Worm (Caenorhabditis elegans): ENCODE results near the gene clp-4.

ce11 chrIII:1769993-1770392, 48.1 kb downstream of the clp-4 start, which contains the start of gene tbx-43:
- TF ChIP-seq aly-2 (tag; optimal IDR thresholded peaks at IDR 0.05), result no peak
- no peak for TF ChIP-seq ztf-11 (tag; optimal IDR thresholded peaks at IDR 0.05)
- TF ChIP-seq unc-62 (GFP tag; optimal IDR thresholded peaks at IDR 0.05), result no peak
- TF ChIP-seq fos-1 (tag; optimal IDR thresholded peaks at IDR 0.05), result no peak
- no peak for TF ChIP-seq blmp-1 (tag; optimal IDR thresholded peaks at IDR 0.05; ENCODE audit: insufficient read depth)
- no peak for TF ChIP-seq nhr-11 (tag; optimal IDR thresholded peaks at IDR 0.05)
- no peak for TF ChIP-seq lin-39 (tag; optimal IDR thresholded peaks at IDR 0.05)
- no peak for TF ChIP-seq nhr-21 (tag; optimal IDR thresholded peaks at IDR 0.05)
- TF ChIP-seq snpc-4 (tag; optimal IDR thresholded peaks at IDR 0.05), result no peak
- no peak for TF ChIP-seq ZK546.5 (tag; optimal IDR thresholded peaks at IDR 0.05)
- TF ChIP-seq lsy-2 (tag; optimal IDR thresholded peaks at IDR 0.05), result no peak
- TF ChIP-seq nhr-10 (tag; optimal IDR thresholded peaks at IDR 0.05), result no peak
- no peak for TF ChIP-seq unc-55 (GFP tag; optimal IDR thresholded peaks at IDR 0.05)
- no peak for TF ChIP-seq ceh-82 (tag; optimal IDR thresholded peaks at IDR 0.05)

Data from whole organism, L2 larva.